Fruit fly (Drosophila melanogaster) whole organism, embryonic: Measurements from ENCODE around the gene CG46462.

ENCODE experiments used
- CG10209 ChIP-seq: fragments of 200-800 bp; sonication (Bioruptor generic); optimal IDR thresholded peaks from 3 replicates; lab custom pipeline; 2017; ENCODE audit warnings: missing biosample characterization, mild to moderate bottlenecking, missing genetic modification characterization, missing genetic modification reagents
- CG10654 ChIP-seq: fragments of 200-800 bp; sonication (Bioruptor generic); optimal IDR thresholded peaks from 2 replicates; lab custom pipeline; 2016; ENCODE audit warnings: missing biosample characterization, missing genetic modification characterization
- CG12391 ChIP-seq: fragments of 200-800 bp; sonication (Bioruptor generic); optimal IDR thresholded peaks from 3 replicates; lab custom pipeline; 2018; ENCODE audit warnings: missing biosample characterization, mild to moderate bottlenecking, missing genetic modification characterization, moderate library complexity
- CG14014 ChIP-seq: fragments of 200-800 bp; sonication (Bioruptor generic); IDR thresholded peaks from 2 replicates; pipeline ENCODE4 v1.3.6; 2022; ENCODE audit warnings: missing biosample characterization, missing genetic modification characterization
- CG1792 ChIP-seq: fragments of 200-800 bp; sonication (Bioruptor generic); optimal IDR thresholded peaks from 2 replicates; lab custom pipeline; 2016; ENCODE audit warnings: missing biosample characterization, missing genetic modification characterization
- CG2678 ChIP-seq: fragments of 200-800 bp; sonication (Bioruptor generic); optimal IDR thresholded peaks from 3 replicates; lab custom pipeline; 2019; ENCODE audit warnings: missing biosample characterization, mild to moderate bottlenecking, missing genetic modification characterization, moderate library complexity
- CG30403 ChIP-seq: fragments of 200-800 bp; sonication (Bioruptor generic); optimal IDR thresholded peaks from 3 replicates; lab custom pipeline; 2016; ENCODE audit warnings: missing biosample characterization, missing genetic modification characterization
- CG4328 ChIP-seq: fragments of 200-800 bp; sonication (Bioruptor generic); optimal IDR thresholded peaks from 3 replicates; lab custom pipeline; 2017; ENCODE audit warnings: missing biosample characterization, missing genetic modification reagents, missing genetic modification characterization
- CG4424 ChIP-seq: fragments of 200-800 bp; sonication (Bioruptor generic); optimal IDR thresholded peaks from 3 replicates; lab custom pipeline; 2016; ENCODE audit warnings: missing biosample characterization, missing genetic modification characterization
- CG6272 ChIP-seq: fragments of 200-800 bp; sonication (Bioruptor generic); IDR thresholded peaks from 2 replicates; pipeline ENCODE4 v1.3.6; 2022; ENCODE audit warnings: missing biosample characterization, missing genetic modification characterization
- CG9727 ChIP-seq: fragments of 200-800 bp; sonication (Bioruptor generic); optimal IDR thresholded peaks from 3 replicates; lab custom pipeline; 2017; ENCODE audit warnings: missing biosample characterization, mild to moderate bottlenecking, missing genetic modification characterization
- Drgx ChIP-seq: fragments of 200-800 bp; sonication (Bioruptor generic); IDR thresholded peaks from 2 replicates; pipeline ENCODE4 v1.3.6; 2022; ENCODE audit warnings: missing biosample characterization, missing genetic modification characterization
- Elba2 ChIP-seq: fragments of 200-800 bp; sonication (Bioruptor generic); optimal IDR thresholded peaks from 3 replicates; lab custom pipeline; 2016; ENCODE audit warnings: missing biosample characterization, missing genetic modification characterization
- Ets65A ChIP-seq: fragments of 200-800 bp; sonication (Bioruptor generic); peaks from one replicate; lab custom pipeline; 2016; ENCODE audit warnings: missing biosample characterization, missing genetic modification characterization
- Gsc ChIP-seq: fragments of 200-800 bp; sonication (Bioruptor generic); IDR thresholded peaks from 2 replicates; pipeline ENCODE4 v1.3.6; 2022; ENCODE audit warnings: missing biosample characterization, missing genetic modification characterization
- Hr51 ChIP-seq, 2 experiments: fragments of 200-800 bp; sonication (Bioruptor generic); optimal IDR thresholded peaks; 2 replicates in 1 of 2; 3 replicates in 1 of 2; lab custom pipeline; 2016 to 2018; ENCODE audit warnings: missing biosample characterization in 2 of 2, missing genetic modification characterization in 2 of 2, mild to moderate bottlenecking in 1 of 2, moderate library complexity in 1 of 2
- Hr78 ChIP-seq, 2 experiments: fragments of 200-800 bp in 1 of 2; fragments of >200 bp in 1 of 2; sonication (Bioruptor generic) in 1 of 2; optimal IDR thresholded peaks; 2 replicates each; lab custom pipeline; 2017 to 2019; ENCODE audit warnings: missing biosample characterization in 2 of 2, missing genetic modification characterization in 2 of 2, mild to moderate bottlenecking in 1 of 2, moderate library complexity in 1 of 2
- NC2β ChIP-seq: fragments of 200-800 bp; sonication (Bioruptor generic); optimal IDR thresholded peaks from 2 replicates; lab custom pipeline; 2016; ENCODE audit warnings: missing biosample characterization, missing genetic modification characterization
- Oli ChIP-seq: fragments of 200-800 bp; sonication (Bioruptor generic); optimal IDR thresholded peaks from 2 replicates; lab custom pipeline; 2018; ENCODE audit warnings: missing biosample characterization, mild to moderate bottlenecking, missing genetic modification characterization, moderate library complexity
- Rx ChIP-seq: fragments of 200-800 bp; sonication (Bioruptor generic); IDR thresholded peaks from 2 replicates; pipeline ENCODE4 v1.3.6; 2022; ENCODE audit warnings: missing biosample characterization, missing genetic modification characterization
- Side ChIP-seq: fragments of 200-800 bp; sonication (Bioruptor generic); optimal IDR thresholded peaks from 2 replicates; lab custom pipeline; 2016; ENCODE audit warnings: missing biosample characterization, missing genetic modification characterization
- Ssrp ChIP-seq: fragments of 200-800 bp; sonication (Bioruptor generic); optimal IDR thresholded peaks from 2 replicates; lab custom pipeline; 2018; ENCODE audit warnings: missing biosample characterization, mild to moderate bottlenecking, missing genetic modification characterization, moderate library complexity
- YL-1 ChIP-seq: fragments of 200-800 bp; sonication (Bioruptor generic); optimal IDR thresholded peaks from 3 replicates; lab custom pipeline; 2017; ENCODE audit warnings: missing biosample characterization, mild to moderate bottlenecking, missing genetic modification characterization
- ato ChIP-seq: fragments of 200-800 bp; sonication (Bioruptor generic); IDR thresholded peaks from 2 replicates; pipeline ENCODE4 v1.3.6; 2022; ENCODE audit warnings: missing biosample characterization, missing genetic modification characterization; ENCODE audit not compliant: partially characterized antibody
- bcd ChIP-seq: fragments of 200-800 bp; sonication (Bioruptor generic); optimal IDR thresholded peaks from 2 replicates; lab custom pipeline; 2017; ENCODE audit warnings: missing biosample characterization, mild to moderate bottlenecking, missing genetic modification characterization
- bsh ChIP-seq, 2 experiments: fragments of 200-800 bp; sonication (Bioruptor generic); optimal IDR thresholded peaks; 2 replicates each; lab custom pipeline; 2017 to 2018; ENCODE audit warnings: mild to moderate bottlenecking in 2 of 2, missing biosample characterization in 2 of 2, missing genetic modification characterization in 2 of 2, moderate library complexity in 1 of 2
- cad ChIP-seq: fragments of >200 bp; optimal IDR thresholded peaks from 2 replicates; lab custom pipeline; 2017; ENCODE audit warnings: missing biosample characterization, missing genetic modification characterization
- cato ChIP-seq: fragments of 200-800 bp; sonication (Bioruptor generic); optimal IDR thresholded peaks from 2 replicates; lab custom pipeline; 2016; ENCODE audit warnings: missing biosample characterization, missing genetic modification characterization, borderline replicate concordance
- crc ChIP-seq: fragments of 200-800 bp; sonication (Bioruptor generic); optimal IDR thresholded peaks from 2 replicates; lab custom pipeline; 2016; ENCODE audit warnings: missing biosample characterization, missing genetic modification characterization
- dimm ChIP-seq: fragments of 200-800 bp; sonication (Bioruptor generic); IDR thresholded peaks from 2 replicates; pipeline ENCODE4 v1.3.6; 2022; ENCODE audit warnings: missing biosample characterization, missing genetic modification characterization
- dm ChIP-seq: fragments of 200-800 bp; sonication (Bioruptor generic); optimal IDR thresholded peaks from 3 replicates; lab custom pipeline; 2016; ENCODE audit warnings: missing biosample characterization, missing genetic modification characterization
- dmrt11E ChIP-seq: fragments of 200-800 bp; sonication (Bioruptor generic); optimal IDR thresholded peaks from 3 replicates; lab custom pipeline; 2018; ENCODE audit warnings: missing biosample characterization, mild to moderate bottlenecking, missing genetic modification characterization, moderate library complexity
- dmrt99B ChIP-seq: fragments of 200-800 bp; sonication (Bioruptor generic); optimal IDR thresholded peaks from 2 replicates; lab custom pipeline; 2018; ENCODE audit warnings: missing biosample characterization, mild to moderate bottlenecking, missing genetic modification characterization, moderate library complexity
- fd96Cb ChIP-seq: fragments of 200-800 bp; sonication (Bioruptor generic); optimal IDR thresholded peaks from 2 replicates; lab custom pipeline; 2018; ENCODE audit warnings: missing biosample characterization, mild to moderate bottlenecking, missing genetic modification characterization, moderate library complexity
- gfzf ChIP-seq: fragments of 200-800 bp; sonication (Bioruptor generic); optimal IDR thresholded peaks from 2 replicates; lab custom pipeline; 2016; ENCODE audit warnings: missing biosample characterization, mild to moderate bottlenecking, missing genetic modification characterization, moderate library complexity
- gsb-n ChIP-seq: fragments of 200-800 bp; sonication (Bioruptor generic); optimal IDR thresholded peaks from 3 replicates; lab custom pipeline; 2018; ENCODE audit warnings: missing biosample characterization, mild to moderate bottlenecking, missing genetic modification characterization
- ham ChIP-seq: fragments of 200-800 bp; sonication (Bioruptor generic); IDR thresholded peaks from 2 replicates; pipeline ENCODE4 v1.3.6; 2022; ENCODE audit warnings: missing biosample characterization, missing genetic modification characterization
- mirr ChIP-seq: fragments of 200-800 bp; sonication (Bioruptor generic); optimal IDR thresholded peaks from 3 replicates; lab custom pipeline; 2018; ENCODE audit warnings: missing biosample characterization, mild to moderate bottlenecking, missing genetic modification characterization
- nom ChIP-seq: fragments of 200-800 bp; sonication (Bioruptor generic); optimal IDR thresholded peaks from 2 replicates; lab custom pipeline; 2017; ENCODE audit warnings: missing biosample characterization, missing genetic modification characterization, mild to moderate bottlenecking, moderate library complexity, missing genetic modification reagents
- pan ChIP-seq, 4 experiments: fragments of >200 bp in 3 of 4; fragments of 200-800 bp in 1 of 4; sonication (Bioruptor generic) in 1 of 4; optimal IDR thresholded peaks in 3 of 4; IDR thresholded peaks in 1 of 4; 2 replicates each; pipeline versions ENCODE4 v1.3.6 to Lab custom; 2017 to 2022; ENCODE audit warnings: missing biosample characterization in 2 of 4, missing genetic modification characterization in 2 of 4, mixed read lengths in 1 of 4
- slbo ChIP-seq: fragments of 200-800 bp; sonication (Bioruptor generic); IDR thresholded peaks from 2 replicates; pipeline ENCODE4 v1.3.6; 2022; ENCODE audit warnings: missing biosample characterization, missing genetic modification characterization
- slou ChIP-seq: fragments of 200-800 bp; sonication (Bioruptor generic); optimal IDR thresholded peaks from 3 replicates; lab custom pipeline; 2016; ENCODE audit warnings: missing biosample characterization, missing genetic modification characterization
- sna ChIP-seq: fragments of 200-800 bp; sonication (Bioruptor generic); IDR thresholded peaks from 2 replicates; pipeline ENCODE4 v1.3.6; 2022; ENCODE audit warnings: missing biosample characterization, missing genetic modification characterization; ENCODE audit not compliant: partially characterized antibody

CG46462 gene

dm6 chr3L:19898547-19899282 lies 32.8 kb upstream of the CG46462 start (continued):
- peak; percentile 48; the same call in 1 of the 2 replicates for TF ChIP-seq ato
- no peak for TF ChIP-seq Hr51 (GFP tag; optimal IDR thresholded peaks at IDR 0.05; lab: Kevin White, UChicago)
- no peak for TF ChIP-seq CG14014 (GFP tag; lab: Robert Waterston, UW)
- TF ChIP-seq Ets65A (GFP tag; lab: Kevin White, UChicago) = no peak
- no peak for TF ChIP-seq Rx (GFP tag; lab: Robert Waterston, UW)
- TF ChIP-seq fd96Cb = peak; percentile 19
- TF ChIP-seq CG6272 (GFP tag; lab: Robert Waterston, UW) = no peak
- TF ChIP-seq cato (GFP tag; lab: Kevin White, UChicago) = no peak
- no peak for TF ChIP-seq bcd (GFP tag; lab: Kevin White, UChicago)
- TF ChIP-seq CG1792 = no peak
- TF ChIP-seq crc (GFP tag; lab: Kevin White, UChicago) = no peak
- no peak for TF ChIP-seq Elba2 (GFP tag; lab: Kevin White, UChicago)
- no peak for TF ChIP-seq CG4328
- peak; percentile 25 for TF ChIP-seq CG2678 (tag; lab: Kevin White, UChicago)
- TF ChIP-seq CG10654 (GFP tag; lab: Kevin White, UChicago) = no peak
- no peak for TF ChIP-seq gfzf (GFP tag; lab: Kevin White, UChicago)
- no peak for TF ChIP-seq slbo (GFP tag; lab: Robert Waterston, UW)
- peak; percentile 31 for TF ChIP-seq gsb-n (tag; lab: Kevin White, UChicago)
- no peak for TF ChIP-seq nom
- peak in 1 of 2 experiments; percentile 12 for TF ChIP-seq Hr78 (GFP tag; optimal IDR thresholded peaks at IDR 0.05; lab: Kevin White, UChicago)
- peak; percentile 70 for TF ChIP-seq cad (GFP tag; lab: Kevin White, UChicago)
- no peak for TF ChIP-seq Gsc (GFP tag; lab: Robert Waterston, UW)
- TF ChIP-seq bsh (GFP tag; optimal IDR thresholded peaks at IDR 0.05; lab: Kevin White, UChicago) = peak in 1 of 2 experiments; percentile 42
- TF ChIP-seq dmrt11E (tag; lab: Kevin White, UChicago) = peak; percentile 81
- no peak for TF ChIP-seq mirr (GFP tag; lab: Kevin White, UChicago)
- TF ChIP-seq pan (optimal IDR thresholded peaks at IDR 0.05; lab: Kevin White, UChicago) = peak in 1 of 2 experiments; percentile 73
- TF ChIP-seq pan (GFP tag; optimal IDR thresholded peaks at IDR 0.05 in 1 of 2, IDR thresholded peaks at IDR 0.05 in 1 of 2) = no peak
- TF ChIP-seq dm (GFP tag; lab: Kevin White, UChicago) = peak; percentile 13
- TF ChIP-seq CG12391 (tag; lab: Kevin White, UChicago) = peak; percentile 71
- TF ChIP-seq slou (GFP tag; lab: Kevin White, UChicago) = no peak
- TF ChIP-seq dmrt99B (tag; lab: Kevin White, UChicago) = peak; percentile 54
- TF ChIP-seq CG30403 (GFP tag; lab: Kevin White, UChicago) = peak; percentile 52
- TF ChIP-seq Ssrp (tag; lab: Kevin White, UChicago) = peak; percentile 55
- TF ChIP-seq Drgx (GFP tag; lab: Robert Waterston, UW) = no peak
- no peak for TF ChIP-seq NC2β (GFP tag; lab: Kevin White, UChicago)
- no peak for TF ChIP-seq YL-1 (GFP tag; lab: Kevin White, UChicago)
- no peak for TF ChIP-seq dimm (GFP tag; lab: Robert Waterston, UW)
- peak; percentile 45 for TF ChIP-seq CG10209 (GFP tag; lab: Kevin White, UChicago)
- no peak for TF ChIP-seq ham (GFP tag; lab: Robert Waterston, UW)
- no peak for TF ChIP-seq Side (GFP tag; lab: Kevin White, UChicago)
- TF ChIP-seq Oli (tag; lab: Kevin White, UChicago) = peak; percentile 47
- TF ChIP-seq sna (GFP tag; lab: Robert Waterston, UW) = no peak
- peak; percentile 58 for TF ChIP-seq CG4424 (GFP tag; lab: Kevin White, UChicago)
- TF ChIP-seq CG9727 (GFP tag; lab: Kevin White, UChicago) = peak; percentile 79
